Worm (Caenorhabditis elegans): ENCODE results near the gene nlp-46.

DNA sequence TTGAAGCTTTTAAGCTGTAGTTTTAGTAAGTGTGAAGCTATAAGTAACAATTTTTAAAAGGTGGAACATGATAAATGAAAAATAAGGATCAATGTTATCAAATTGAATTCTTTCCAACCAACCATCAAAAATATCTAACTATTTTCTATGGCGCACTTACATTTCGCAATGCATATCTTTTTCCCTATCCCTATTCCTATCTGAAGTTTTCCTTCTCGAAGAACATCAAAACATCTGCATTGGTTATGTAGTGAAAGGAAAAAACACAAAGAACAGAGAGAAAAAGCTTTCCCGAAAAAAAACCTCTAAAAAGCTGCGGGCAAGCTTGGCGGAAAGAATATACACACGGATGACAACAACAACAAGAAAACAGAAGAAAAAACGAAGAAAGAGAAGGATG is 45.5 kb downstream of the nlp-46 start:
- TF ChIP-seq ets-4 (GFP tag; optimal IDR thresholded peaks at IDR 0.05) (no peak), ceh-58 (GFP tag; IDR thresholded peaks at IDR 0.05) (no peak), mxl-1 (tag; optimal IDR thresholded peaks at IDR 0.05) (no peak), ceh-27 (GFP tag; optimal IDR thresholded peaks at IDR 0.05) (no peak), sea-2 (GFP tag; IDR thresholded peaks at IDR 0.05) (no peak)
